Fruit fly (Drosophila melanogaster) whole organism, embryonic: ENCODE data around the gene Idh3g.

Experiments
- BEAF-32 ChIP-seq: fragments of 200-800 bp; sonication (Bioruptor generic); optimal IDR thresholded peaks from 3 replicates; lab custom pipeline; 2017; ENCODE audit warnings: missing biosample characterization, missing genetic modification characterization, mild to moderate bottlenecking, moderate library complexity, missing genetic modification reagents
- Bgb ChIP-seq: fragments of 200-800 bp; sonication (Bioruptor generic); IDR thresholded peaks from 2 replicates; pipeline ENCODE4 v1.3.6; 2022; ENCODE audit warnings: missing biosample characterization, missing genetic modification characterization; ENCODE audit not compliant: partially characterized antibody
- Bteb2 ChIP-seq: fragments of 200-800 bp; sonication (Bioruptor generic); optimal IDR thresholded peaks from 2 replicates; lab custom pipeline; 2016; ENCODE audit warnings: missing biosample characterization, missing genetic modification characterization
- CG11456 ChIP-seq: fragments of 200-800 bp; sonication (Bioruptor generic); IDR thresholded peaks from 3 replicates; pipeline ENCODE4 v1.3.6; 2022; ENCODE audit warnings: missing biosample characterization, missing genetic modification characterization
- CG13894 ChIP-seq: fragments of 200-800 bp; sonication (Bioruptor generic); optimal IDR thresholded peaks from 3 replicates; lab custom pipeline; 2018; ENCODE audit warnings: missing biosample characterization, mild to moderate bottlenecking, missing genetic modification characterization, moderate library complexity
- CG14860 ChIP-seq: fragments of 200-800 bp; sonication (Bioruptor generic); IDR thresholded peaks from 3 replicates; pipeline ENCODE4 v1.3.6; 2022; ENCODE audit warnings: missing biosample characterization, missing genetic modification characterization; ENCODE audit not compliant: partially characterized antibody
- CG15514 ChIP-seq: fragments of 200-800 bp; sonication (Bioruptor generic); optimal IDR thresholded peaks from 3 replicates; lab custom pipeline; 2017; ENCODE audit warnings: missing biosample characterization, missing genetic modification characterization, mild to moderate bottlenecking, moderate library complexity, missing genetic modification reagents
- CG2129 ChIP-seq: fragments of 200-800 bp; sonication (Bioruptor generic); IDR thresholded peaks from 2 replicates; pipeline ENCODE4 v1.3.6; 2022; ENCODE audit warnings: missing biosample characterization, missing genetic modification characterization; ENCODE audit not compliant: partially characterized antibody
- CG2199 ChIP-seq: fragments of 200-800 bp; sonication (Bioruptor generic); IDR thresholded peaks from 3 replicates; pipeline ENCODE4 v1.3.6; 2022; ENCODE audit warnings: missing biosample characterization, missing genetic modification characterization
- CG4404 ChIP-seq: fragments of 200-800 bp; sonication (Bioruptor generic); IDR thresholded peaks from 2 replicates; pipeline ENCODE4 v1.3.6; 2022; ENCODE audit warnings: missing biosample characterization, missing genetic modification characterization
- CG6654 ChIP-seq: fragments of 200-800 bp; sonication (Bioruptor generic); optimal IDR thresholded peaks from 2 replicates; lab custom pipeline; 2017; ENCODE audit warnings: missing biosample characterization, mild to moderate bottlenecking, missing genetic modification characterization
- CG6689 ChIP-seq: fragments of 200-800 bp; sonication (Bioruptor generic); IDR thresholded peaks from 2 replicates; pipeline ENCODE4 v1.3.6; 2022; ENCODE audit warnings: missing biosample characterization, missing genetic modification characterization
- CG7271 ChIP-seq: fragments of 200-800 bp; sonication (Bioruptor generic); optimal IDR thresholded peaks from 2 replicates; lab custom pipeline; 2018; ENCODE audit warnings: missing biosample characterization, mild to moderate bottlenecking, missing genetic modification characterization, moderate library complexity
- CG8290 ChIP-seq, 3 experiments: fragments of 200-800 bp; sonication (Bioruptor generic); optimal IDR thresholded peaks; 2 replicates each; lab custom pipeline; 2016 to 2019; ENCODE audit warnings: missing biosample characterization in 3 of 3, missing genetic modification characterization in 3 of 3, mild to moderate bottlenecking in 2 of 3, moderate library complexity in 1 of 3
- D19A ChIP-seq: fragments of 200-800 bp; optimal IDR thresholded peaks from 3 replicates; lab custom pipeline; 2019; ENCODE audit warnings: missing biosample characterization, mild to moderate bottlenecking, missing genetic modification characterization, moderate library complexity
- Drgx ChIP-seq: fragments of 200-800 bp; sonication (Bioruptor generic); IDR thresholded peaks from 2 replicates; pipeline ENCODE4 v1.3.6; 2022; ENCODE audit warnings: missing biosample characterization, missing genetic modification characterization
- ERR ChIP-seq: fragments of 200-800 bp; sonication (Bioruptor generic); optimal IDR thresholded peaks from 2 replicates; lab custom pipeline; 2016; ENCODE audit warnings: missing biosample characterization, missing genetic modification characterization
- Hr51 ChIP-seq, 2 experiments: fragments of 200-800 bp; sonication (Bioruptor generic); optimal IDR thresholded peaks; 2 replicates in 1 of 2; 3 replicates in 1 of 2; lab custom pipeline; 2016 to 2018; ENCODE audit warnings: missing biosample characterization in 2 of 2, missing genetic modification characterization in 2 of 2, mild to moderate bottlenecking in 1 of 2, moderate library complexity in 1 of 2
- Hr78 ChIP-seq, 2 experiments: fragments of 200-800 bp in 1 of 2; fragments of >200 bp in 1 of 2; sonication (Bioruptor generic) in 1 of 2; optimal IDR thresholded peaks; 2 replicates each; lab custom pipeline; 2017 to 2019; ENCODE audit warnings: missing biosample characterization in 2 of 2, missing genetic modification characterization in 2 of 2, mild to moderate bottlenecking in 1 of 2, moderate library complexity in 1 of 2
- Hsf ChIP-seq: fragments of 200-800 bp; sonication (Bioruptor generic); optimal IDR thresholded peaks from 3 replicates; lab custom pipeline; 2016; ENCODE audit warnings: missing biosample characterization, missing genetic modification characterization
- MBD-R2 ChIP-seq: fragments of 200-800 bp; sonication (Bioruptor generic); IDR thresholded peaks from 2 replicates; pipeline ENCODE4 v1.3.6; 2022; ENCODE audit warnings: missing biosample characterization, missing genetic modification characterization
- Meics ChIP-seq: fragments of 200-800 bp; sonication (Bioruptor generic); optimal IDR thresholded peaks from 2 replicates; lab custom pipeline; 2017; ENCODE audit warnings: missing biosample characterization, mild to moderate bottlenecking, missing genetic modification characterization
- Myb ChIP-seq: fragments of 200-800 bp; sonication (Bioruptor generic); optimal IDR thresholded peaks from 2 replicates; lab custom pipeline; 2016; ENCODE audit warnings: missing biosample characterization, missing genetic modification characterization
- NFAT ChIP-seq: fragments of 200-800 bp; sonication (Bioruptor generic); IDR thresholded peaks from 2 replicates; pipeline ENCODE4 v1.3.6; 2022; ENCODE audit warnings: missing biosample characterization, missing genetic modification characterization
- Neu2 ChIP-seq: fragments of 200-800 bp; sonication (Bioruptor generic); optimal IDR thresholded peaks from 3 replicates; lab custom pipeline; 2016; ENCODE audit warnings: missing biosample characterization, missing genetic modification characterization, borderline replicate concordance
- Nf-YB ChIP-seq: fragments of 200-800 bp; sonication (Bioruptor generic); optimal IDR thresholded peaks from 3 replicates; lab custom pipeline; 2019; ENCODE audit warnings: missing biosample characterization, mild to moderate bottlenecking, missing genetic modification characterization, moderate library complexity
- Nf-YC ChIP-seq: fragments of 200-800 bp; optimal IDR thresholded peaks from 3 replicates; lab custom pipeline; 2019; ENCODE audit warnings: missing biosample characterization, mild to moderate bottlenecking, missing genetic modification characterization, moderate library complexity
- NfI ChIP-seq: fragments of 200-800 bp; sonication (Bioruptor generic); optimal IDR thresholded peaks from 3 replicates; lab custom pipeline; 2018; ENCODE audit warnings: missing biosample characterization, mild to moderate bottlenecking, missing genetic modification characterization, moderate library complexity
- Rfx ChIP-seq: fragments of 200-800 bp; sonication (Bioruptor generic); IDR thresholded peaks from 2 replicates; pipeline ENCODE4 v1.3.6; 2022; ENCODE audit warnings: missing biosample characterization, missing genetic modification characterization
- amos ChIP-seq: fragments of 200-800 bp; sonication (Bioruptor generic); IDR thresholded peaks from 2 replicates; pipeline ENCODE4 v1.3.6; 2022; ENCODE audit warnings: missing biosample characterization, missing genetic modification characterization; ENCODE audit not compliant: partially characterized antibody
- chinmo ChIP-seq: fragments of 200-800 bp; sonication (Bioruptor generic); IDR thresholded peaks from 4 replicates; pipeline ENCODE4 v1.3.6; 2022; ENCODE audit warnings: missing biosample characterization, missing genetic modification characterization; ENCODE audit not compliant: partially characterized antibody
- ems ChIP-seq: fragments of 200-800 bp; sonication (Bioruptor generic); optimal IDR thresholded peaks from 3 replicates; lab custom pipeline; 2016; ENCODE audit warnings: missing biosample characterization, missing genetic modification characterization
- exex ChIP-seq: fragments of 200-800 bp; sonication (Bioruptor generic); optimal IDR thresholded peaks from 4 replicates; lab custom pipeline; 2018; ENCODE audit warnings: missing biosample characterization, mild to moderate bottlenecking, missing genetic modification characterization, moderate library complexity
- fd64A ChIP-seq: fragments of 200-800 bp; sonication (Bioruptor generic); optimal IDR thresholded peaks from 3 replicates; lab custom pipeline; 2018; ENCODE audit warnings: missing biosample characterization, mild to moderate bottlenecking, missing genetic modification characterization
- grn ChIP-seq: fragments of 200-800 bp; sonication (Bioruptor generic); optimal IDR thresholded peaks from 3 replicates; lab custom pipeline; 2017; ENCODE audit warnings: missing biosample characterization, missing genetic modification characterization
- hb ChIP-seq: fragments of 200-800 bp; sonication (Bioruptor generic); IDR thresholded peaks from 3 replicates; pipeline ENCODE4 v1.3.6; 2022; ENCODE audit warnings: missing biosample characterization, missing genetic modification characterization; ENCODE audit not compliant: partially characterized antibody
- her ChIP-seq: fragments of 200-800 bp; sonication (Bioruptor generic); optimal IDR thresholded peaks from 2 replicates; lab custom pipeline; 2016; ENCODE audit warnings: missing biosample characterization, missing genetic modification characterization
- mirr ChIP-seq: fragments of 200-800 bp; sonication (Bioruptor generic); optimal IDR thresholded peaks from 3 replicates; lab custom pipeline; 2018; ENCODE audit warnings: missing biosample characterization, mild to moderate bottlenecking, missing genetic modification characterization
- org-1 ChIP-seq: fragments of 200-800 bp; sonication (Bioruptor generic); optimal IDR thresholded peaks from 2 replicates; lab custom pipeline; 2017; ENCODE audit warnings: missing biosample characterization, missing genetic modification characterization
- pb ChIP-seq: fragments of 200-800 bp; sonication (Bioruptor generic); optimal IDR thresholded peaks from 3 replicates; lab custom pipeline; 2016; ENCODE audit warnings: missing biosample characterization, missing genetic modification characterization
- rib ChIP-seq: fragments of 200-800 bp; sonication (Bioruptor generic); IDR thresholded peaks from 2 replicates; pipeline ENCODE4 v1.3.6; 2022; ENCODE audit warnings: missing biosample characterization, missing genetic modification characterization
- sob ChIP-seq: fragments of 200-800 bp; sonication (Bioruptor generic); IDR thresholded peaks from 2 replicates; pipeline ENCODE4 v1.3.6; 2022; ENCODE audit warnings: missing biosample characterization, missing genetic modification characterization
- trh ChIP-seq: fragments of 200-800 bp; sonication (Bioruptor generic); optimal IDR thresholded peaks from 2 replicates; lab custom pipeline; 2016; ENCODE audit warnings: missing biosample characterization, missing genetic modification characterization
- tx ChIP-seq: fragments of 200-800 bp; sonication (Bioruptor generic); optimal IDR thresholded peaks from 2 replicates; lab custom pipeline; 2016; ENCODE audit warnings: missing biosample characterization, missing genetic modification characterization

The Idh3g gene

DNA sequence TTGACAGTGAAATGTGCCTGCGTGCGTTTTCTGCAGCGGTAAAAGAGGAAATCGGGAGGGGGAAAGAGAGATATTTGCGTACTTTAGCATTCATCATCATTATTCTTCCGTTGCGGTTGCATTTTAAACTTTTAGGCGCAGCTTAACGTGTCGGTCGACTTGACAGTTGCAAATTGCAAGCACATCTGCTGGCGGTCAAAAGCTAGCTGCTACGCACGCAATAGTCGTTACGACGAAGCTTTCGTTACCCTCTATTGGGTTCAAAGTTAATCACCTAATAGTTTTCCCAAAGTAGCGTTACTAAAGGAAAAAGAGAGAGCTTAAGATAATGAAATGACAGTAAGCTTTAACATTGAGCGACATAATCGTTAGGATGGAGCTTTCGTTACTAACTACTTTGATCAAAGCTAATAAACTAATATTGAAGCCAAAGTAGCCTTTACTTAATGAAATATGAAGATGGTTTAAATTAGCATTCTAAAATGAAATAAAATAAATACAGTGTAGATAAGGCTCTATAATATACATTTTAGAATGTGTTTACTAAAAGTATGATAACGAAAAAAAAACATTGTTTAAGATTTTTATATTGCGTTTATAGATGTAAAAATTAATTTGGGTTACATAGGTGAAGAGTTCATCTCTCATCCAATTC is 28.5 kb upstream of the Idh3g start (continued):
- TF ChIP-seq CG6654 (GFP tag; lab: Kevin White, UChicago) (no peak), BEAF-32 (GFP tag; lab: Kevin White, UChicago) (no peak), NfI (GFP tag; lab: Kevin White, UChicago) (peak; percentile 6), Hsf (GFP tag; lab: Kevin White, UChicago) (no peak), Bgb (GFP tag; lab: Robert Waterston, UW) (peak; percentile 38; the same call in 1 of the 2 replicates), chinmo (GFP tag; lab: Robert Waterston, UW) (peak; percentile 82; the same call in 3 of the 4 replicates), CG2199 (no peak), org-1 (GFP tag; lab: Kevin White, UChicago) (no peak), Rfx (GFP tag; lab: Robert Waterston, UW) (peak; percentile 22; the same call in 1 of the 2 replicates), rib (GFP tag; lab: Robert Waterston, UW) (no peak), exex (tag; lab: Kevin White, UChicago) (peak; percentile 87), ERR (peak; percentile 25), Nf-YB (GFP tag; lab: Kevin White, UChicago) (no peak), MBD-R2 (peak; percentile 69), Bteb2 (GFP tag; lab: Kevin White, UChicago) (no peak), Meics (peak; percentile 93), pb (GFP tag; lab: Kevin White, UChicago) (peak; percentile 5), hb (GFP tag; lab: Robert Waterston, UW) (no peak), Hr51 (GFP tag; optimal IDR thresholded peaks at IDR 0.05; lab: Kevin White, UChicago) (no peak), sob (GFP tag; lab: Robert Waterston, UW) (0 out of 2 replicates have a peak, but pooled peaks have one; percentile 23), CG2129 (GFP tag; lab: Robert Waterston, UW) (no peak), fd64A (GFP tag; lab: Kevin White, UChicago) (no peak), grn (GFP tag; lab: Kevin White, UChicago) (no peak), ems (no peak), CG11456 (GFP tag; lab: Robert Waterston, UW) (no peak), D19A (tag; lab: Kevin White, UChicago) (no peak), her (peak; percentile 69), NFAT (GFP tag; lab: Robert Waterston, UW) (0 out of 2 replicates have a peak, but pooled peaks have one; percentile 5), CG7271 (no peak), CG15514 (GFP tag; lab: Kevin White, UChicago) (peak; percentile 17), CG6689 (no peak), Myb (peak; percentile 90), Neu2 (GFP tag; lab: Kevin White, UChicago) (no peak), trh (GFP tag; lab: Kevin White, UChicago) (no peak), CG13894 (tag; lab: Kevin White, UChicago) (peak; percentile 74), CG8290 (GFP tag; optimal IDR thresholded peaks at IDR 0.05; lab: Kevin White, UChicago) (no peak), CG8290 (tag; optimal IDR thresholded peaks at IDR 0.05; lab: Kevin White, UChicago) (peak in 1 of 2 experiments; percentile 60), mirr (GFP tag; lab: Kevin White, UChicago) (peak; percentile 68), CG4404 (GFP tag; lab: Robert Waterston, UW) (no peak), Drgx (peak; percentile 42; the same call in 1 of the 2 replicates), tx (GFP tag; lab: Kevin White, UChicago) (no peak), CG14860 (no peak), Hr78 (GFP tag; optimal IDR thresholded peaks at IDR 0.05; lab: Kevin White, UChicago) (peak in 1 of 2 experiments; percentile 99), amos (GFP tag; lab: Robert Waterston, UW) (peak; percentile 41; the same call in 1 of the 2 replicates), Nf-YC (tag; lab: Kevin White, UChicago) (peak; percentile 18)
- TF ChIP-seq, all 482 proteins: peak for 62
